Worm (Caenorhabditis elegans): ENCODE data around the gene nhr-102.

ce11 chrV:15865839-15866238 is 10.4 kb downstream of the nhr-102 start, which contains the start of gene srh-293:
- TF ChIP-seq madf-2 (tag; optimal IDR thresholded peaks at IDR 0.05) (no peak), dve-1 (tag; optimal IDR thresholded peaks at IDR 0.05) (no peak), mec-3 (tag; optimal IDR thresholded peaks at IDR 0.05; ENCODE audit: borderline replicate concordance) (no peak), hlh-13 (GFP tag; optimal IDR thresholded peaks at IDR 0.05) (no peak), ceh-2 (tag; optimal IDR thresholded peaks at IDR 0.05) (no peak), ceh-9 (tag; optimal IDR thresholded peaks at IDR 0.05) (no peak), ceh-34 (tag; optimal IDR thresholded peaks at IDR 0.05) (no peak), nfya-1 (tag; optimal IDR thresholded peaks at IDR 0.05) (no peak), ceh-30 (tag; optimal IDR thresholded peaks at IDR 0.05) (no peak), ceh-31 (tag; optimal IDR thresholded peaks at IDR 0.05) (no peak), C38D4.7 (GFP tag; optimal IDR thresholded peaks at IDR 0.05) (no peak), lim-6 (tag; optimal IDR thresholded peaks at IDR 0.05) (no peak)

Data from whole organism, late embryonic.